Worm (Caenorhabditis elegans) whole organism, late embryonic: Measurements from ENCODE around the gene ZK757.10.

Source experiments
- T23F11.4 ChIP-seq: fragments of 200-800 bp; sonication (Bioruptor generic); optimal IDR thresholded peaks from 2 replicates; lab custom pipeline; 2018; ENCODE audit warnings: mild to moderate bottlenecking, missing genetic modification characterization, missing compliant biosample characterization
- ceh-14 ChIP-seq: sonication (generic microtip); optimal IDR thresholded peaks from 2 replicates; lab custom pipeline; 2016; ENCODE audit warnings: missing genotype, missing genetic modification characterization, missing compliant biosample characterization
- ceh-22 ChIP-seq: sonication (generic microtip); optimal IDR thresholded peaks from 2 replicates; lab custom pipeline; 2017; ENCODE audit warnings: missing biosample characterization, missing genetic modification characterization
- ceh-31 ChIP-seq: sonication (generic microtip); optimal IDR thresholded peaks from 2 replicates; lab custom pipeline; 2016; ENCODE audit warnings: missing genetic modification characterization, missing compliant biosample characterization
- ceh-34 ChIP-seq: sonication (generic microtip); optimal IDR thresholded peaks from 2 replicates; lab custom pipeline; 2016; ENCODE audit warnings: mild to moderate bottlenecking, missing genetic modification characterization, missing compliant biosample characterization
- ceh-48 ChIP-seq: sonication (generic microtip); optimal IDR thresholded peaks from 2 replicates; lab custom pipeline; 2016; ENCODE audit warnings: missing genetic modification characterization, inconsistent platforms, missing compliant biosample characterization
- ceh-6 ChIP-seq: fragments of 200-800 bp; sonication (Bioruptor generic); optimal IDR thresholded peaks from 2 replicates; lab custom pipeline; 2018; ENCODE audit warnings: mild to moderate bottlenecking, missing genetic modification characterization, missing compliant biosample characterization
- che-1 ChIP-seq: sonication (generic microtip); optimal IDR thresholded peaks from 2 replicates; lab custom pipeline; 2016; ENCODE audit warnings: mild to moderate bottlenecking, missing genetic modification characterization, missing compliant biosample characterization
- dmd-4 ChIP-seq: sonication (generic microtip); optimal IDR thresholded peaks from 2 replicates; lab custom pipeline; 2016; ENCODE audit warnings: borderline replicate concordance, missing genetic modification characterization, missing compliant biosample characterization
- elt-2 ChIP-seq: sonication (generic microtip); optimal IDR thresholded peaks from 2 replicates; lab custom pipeline; 2016; ENCODE audit warnings: missing genetic modification reagents, missing genetic modification characterization, missing compliant biosample characterization
- ets-4 ChIP-seq: sonication (generic microtip); optimal IDR thresholded peaks from 2 replicates; lab custom pipeline; 2016; ENCODE audit warnings: missing genetic modification characterization, missing compliant biosample characterization
- fkh-6 ChIP-seq: sonication (generic microtip); optimal IDR thresholded peaks from 2 replicates; lab custom pipeline; 2016; ENCODE audit warnings: missing genetic modification characterization, missing compliant biosample characterization
- hlh-13 ChIP-seq: fragments of 200-800 bp; sonication (Bioruptor generic); optimal IDR thresholded peaks from 2 replicates; lab custom pipeline; 2018; ENCODE audit warnings: mild to moderate bottlenecking, missing genetic modification characterization, missing compliant biosample characterization
- madf-2 ChIP-seq: sonication (generic microtip); optimal IDR thresholded peaks from 2 replicates; lab custom pipeline; 2017; ENCODE audit warnings: missing genetic modification characterization, missing compliant biosample characterization
- nhr-232 ChIP-seq: sonication (generic microtip); optimal IDR thresholded peaks from 2 replicates; lab custom pipeline; 2016; ENCODE audit warnings: missing genetic modification characterization, missing compliant biosample characterization
- npax-4 ChIP-seq: sonication (generic microtip); optimal IDR thresholded peaks from 2 replicates; lab custom pipeline; 2016; ENCODE audit warnings: missing genetic modification characterization, missing compliant biosample characterization
- pag-3 ChIP-seq: sonication (generic microtip); optimal IDR thresholded peaks from 2 replicates; lab custom pipeline; 2016; ENCODE audit warnings: missing compliant biosample characterization, missing genetic modification characterization, borderline replicate concordance
- pat-9 ChIP-seq: fragments of 200-800 bp; sonication (Bioruptor generic); optimal IDR thresholded peaks from 2 replicates; lab custom pipeline; 2018; ENCODE audit warnings: mild to moderate bottlenecking, missing genetic modification characterization, moderate library complexity, missing compliant biosample characterization
- pros-1 ChIP-seq: fragments of 150-350 bp; optimal IDR thresholded peaks from 2 replicates; lab custom pipeline; 2014; ENCODE audit warnings: missing biosample characterization, missing genetic modification reagents, missing genetic modification characterization
- rnt-1 ChIP-seq: sonication (generic microtip); optimal IDR thresholded peaks from 2 replicates; lab custom pipeline; 2016; ENCODE audit warnings: missing genetic modification characterization, missing compliant biosample characterization
- sdc-2 ChIP-seq: sonication (generic microtip); optimal IDR thresholded peaks from 2 replicates; lab custom pipeline; 2016; ENCODE audit warnings: missing genotype, missing genetic modification characterization, missing compliant biosample characterization
- sox-2 ChIP-seq: fragments of 200-800 bp; sonication (Bioruptor generic); IDR thresholded peaks from 2 replicates; pipeline ENCODE4 v1.3.6; 2022; ENCODE audit warnings: missing genetic modification reagents, missing genetic modification characterization, missing compliant biosample characterization
- tbx-2 ChIP-seq: sonication (generic microtip); optimal IDR thresholded peaks from 2 replicates; lab custom pipeline; 2016; ENCODE audit warnings: missing genetic modification characterization, missing compliant biosample characterization
- tbx-7 ChIP-seq: sonication (generic microtip); optimal IDR thresholded peaks from 2 replicates; lab custom pipeline; 2016; ENCODE audit warnings: missing genotype, missing genetic modification characterization, missing compliant biosample characterization
- ttx-3 ChIP-seq: sonication (generic microtip); optimal IDR thresholded peaks from 2 replicates; lab custom pipeline; 2016; ENCODE audit warnings: missing genetic modification reagents, missing genetic modification characterization, missing compliant biosample characterization
- unc-3 ChIP-seq, 2 experiments: fragments of 200-800 bp in 1 of 2; sonication (Bioruptor generic) in 1 of 2; sonication (generic microtip) in 1 of 2; conservative IDR thresholded peaks in 1 of 2; optimal IDR thresholded peaks in 1 of 2; 2 replicates each; pipeline versions ENCODE4 v1.3.6 to Lab custom; 2016 to 2022; ENCODE audit warnings: missing compliant biosample characterization in 2 of 2, missing genetic modification characterization in 2 of 2, missing genetic modification reagents in 1 of 2
- unc-42 ChIP-seq: sonication (generic microtip); optimal IDR thresholded peaks from 2 replicates; lab custom pipeline; 2016; ENCODE audit warnings: missing genotype, missing genetic modification characterization, missing compliant biosample characterization

ZK757.10 gene

DNA sequence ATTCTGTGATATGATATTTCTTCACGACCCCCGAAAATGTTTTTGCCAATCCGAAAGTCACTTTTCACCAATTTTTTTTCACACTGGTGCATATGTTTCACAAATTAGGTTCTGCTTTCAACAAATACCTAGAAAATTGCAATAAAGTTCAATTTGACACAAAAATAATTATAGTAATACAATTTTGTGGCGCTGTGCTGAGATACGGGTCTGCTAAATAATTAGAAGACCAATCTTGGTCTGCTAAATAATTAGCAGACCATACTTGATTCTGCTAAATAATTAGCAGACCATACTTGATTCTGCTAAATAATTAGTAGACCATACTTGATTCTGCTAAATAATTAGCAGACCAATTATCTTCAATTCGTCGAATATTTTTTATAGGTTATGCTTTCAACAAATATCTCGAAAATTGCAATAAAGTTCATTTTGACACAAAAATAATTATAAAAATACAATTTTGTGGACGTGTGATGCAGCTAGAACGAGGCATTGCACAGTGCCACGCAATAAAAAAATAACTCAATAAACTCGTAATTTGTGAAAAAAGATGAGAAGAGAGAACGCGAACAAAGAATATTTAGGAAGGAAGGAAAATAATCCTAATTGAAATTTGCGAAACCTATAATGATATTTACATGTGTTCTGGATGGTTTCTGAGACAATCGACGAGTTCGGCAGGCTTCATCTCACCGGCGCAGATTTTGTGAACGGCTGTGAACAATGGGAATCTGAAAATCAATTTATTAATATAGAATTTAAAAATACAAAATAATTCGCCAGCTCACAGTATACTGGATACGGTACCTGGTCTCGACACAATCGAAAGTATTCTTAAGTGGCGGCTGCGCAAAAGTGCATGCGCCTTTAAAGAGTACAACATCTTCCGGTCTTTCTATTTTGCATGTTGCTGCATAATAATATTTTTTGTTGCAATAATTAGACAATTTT lies 23.1 kb upstream of the ZK757.10 start:
- TF ChIP-seq sdc-2 (tag; lab: Kevin White, UChicago): no peak
- no peak for TF ChIP-seq unc-3 (GFP tag; conservative IDR thresholded peaks at IDR 0.05; lab: Robert Waterston, UW)
- TF ChIP-seq unc-3 (tag; optimal IDR thresholded peaks at IDR 0.05; lab: Kevin White, UChicago): no peak
- TF ChIP-seq ttx-3 (tag; lab: Kevin White, UChicago): no peak

DNA sequence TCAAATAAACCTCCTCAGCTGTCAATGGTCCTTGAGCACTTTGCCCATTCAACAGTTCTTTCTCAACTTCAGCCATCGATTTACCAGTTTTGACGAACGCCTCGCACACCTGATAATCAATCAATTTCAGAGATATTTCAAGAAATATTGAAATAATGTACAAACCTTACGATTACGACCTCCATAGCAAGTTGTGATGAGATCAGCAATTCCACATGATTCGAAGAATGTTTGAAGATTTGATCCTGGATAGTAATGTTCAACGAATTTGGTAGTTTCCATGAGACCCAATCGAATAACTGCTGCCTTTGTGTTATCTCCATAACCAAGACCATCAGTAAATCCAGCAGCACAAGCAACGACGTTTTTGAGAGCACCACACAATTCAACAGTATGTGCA lies 22.1 kb upstream of the ZK757.10 start:
- no peak for TF ChIP-seq nhr-232 (tag; lab: Kevin White, UChicago)
- TF ChIP-seq tbx-2 (tag; lab: Kevin White, UChicago): no peak
- no peak for TF ChIP-seq sox-2 (GFP tag; lab: Robert Waterston, UW)
- TF ChIP-seq ceh-22 (tag; lab: Kevin White, UChicago): no peak
- TF ChIP-seq T23F11.4 (GFP tag; lab: Kevin White, UChicago): no peak
- TF ChIP-seq npax-4: no peak
- TF ChIP-seq hlh-13 (GFP tag; lab: Kevin White, UChicago): no peak
- no peak for TF ChIP-seq ets-4 (tag; lab: Kevin White, UChicago)
- TF ChIP-seq pat-9 (tag; lab: Kevin White, UChicago): no peak
- TF ChIP-seq dmd-4: no peak
- TF ChIP-seq fkh-6 (tag; lab: Kevin White, UChicago): no peak
- TF ChIP-seq ceh-14 (tag; lab: Kevin White, UChicago): no peak
- TF ChIP-seq ceh-34 (tag; lab: Kevin White, UChicago): no peak
- no peak for TF ChIP-seq tbx-7
- TF ChIP-seq pros-1: no peak
- no peak for TF ChIP-seq unc-42 (tag; lab: Kevin White, UChicago)
- no peak for TF ChIP-seq ceh-6 (GFP tag; lab: Kevin White, UChicago)

ce11 chrIII:9857110-9857509 lies 19.9 kb upstream of the ZK757.10 start:
- TF ChIP-seq che-1 (no peak), elt-2 (peak; percentile 58)

- TF ChIP-seq ceh-48: no peak
- no peak for TF ChIP-seq rnt-1 (tag; lab: Kevin White, UChicago)
- TF ChIP-seq elt-2: peak; percentile 49
Measured at ce11 chrIII:9858061-9858460, 19.0 kb upstream of the ZK757.10 start.

DNA sequence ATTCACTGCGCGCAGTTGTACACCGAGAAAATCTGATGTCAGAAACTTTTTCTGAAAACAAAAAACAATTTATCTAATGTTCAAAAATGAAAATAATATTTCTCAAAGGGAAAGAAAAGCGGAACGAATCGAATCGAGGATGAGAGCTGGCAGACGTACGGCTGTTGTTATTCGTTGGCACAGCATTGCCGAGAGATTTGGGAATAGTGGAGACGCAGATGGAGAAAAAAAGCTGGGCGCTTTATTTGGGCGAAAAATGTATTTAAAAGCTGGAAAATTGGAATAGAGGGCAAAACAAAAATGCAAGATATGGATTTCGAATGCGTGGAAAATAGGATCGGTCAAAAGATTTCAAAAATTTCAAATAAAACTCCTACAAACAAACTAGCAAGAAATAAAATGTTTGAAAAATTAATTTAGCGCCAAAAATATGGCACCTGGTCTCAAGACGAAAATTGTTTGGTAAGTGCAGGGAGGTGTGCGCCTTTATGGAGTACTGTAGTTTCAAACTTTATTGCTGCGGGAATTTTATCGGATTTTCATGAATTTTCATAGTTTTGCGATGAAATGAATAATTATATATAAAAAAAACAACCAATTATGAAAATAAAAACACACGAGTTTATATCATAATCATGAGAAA lies 17.8 kb upstream of the ZK757.10 start, which contains the start of gene gpdh-2:
TSS of gene gpdh-2 (minus strand) at position 51 of the 643 bp plus-strand sequence.
- TF ChIP-seq madf-2: no peak
- TF ChIP-seq ceh-31 (tag; lab: Kevin White, UChicago): peak; percentile 8

DNA sequence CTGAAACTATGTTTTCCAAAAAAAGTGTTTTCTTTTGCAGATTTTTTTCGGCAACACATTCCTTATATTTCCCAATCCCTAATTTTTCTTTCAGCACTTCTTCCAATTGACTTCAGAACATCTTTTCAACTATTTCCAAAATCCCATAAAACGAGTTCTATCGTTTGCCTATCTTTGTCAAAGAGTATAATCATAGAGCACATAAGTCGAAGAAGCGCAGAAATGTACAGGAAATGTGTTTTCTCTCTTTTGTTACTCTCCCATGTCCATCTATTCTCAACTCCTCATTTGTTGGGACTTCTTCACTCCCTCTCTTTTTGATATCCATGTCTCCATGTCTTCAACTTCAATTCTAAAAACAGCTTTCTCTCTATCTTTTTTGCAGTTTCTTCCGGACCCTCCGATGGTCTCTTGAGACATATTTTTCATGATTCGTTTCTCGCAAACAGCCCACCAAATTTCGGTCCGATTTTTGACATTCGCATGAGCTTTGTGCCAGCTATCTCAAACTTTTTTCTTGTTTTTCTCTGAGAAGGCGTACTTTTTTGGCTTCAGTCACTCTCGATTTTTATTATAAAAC lies 16.8 kb upstream of the ZK757.10 start, which contains the start of gene twk-48:
TSS of gene twk-48 (plus strand) at position 530 of the 580 bp plus-strand sequence.
- TF ChIP-seq pag-3 (tag; lab: Kevin White, UChicago) (no peak), unc-42 (tag; lab: Kevin White, UChicago) (peak; percentile 23)
